Worm (Caenorhabditis elegans) whole organism, L1 larva: ENCODE measurements around the gene vab-19.

Source experiments
- aly-2 ChIP-seq: fragments of 150-350 bp; optimal IDR thresholded peaks from 2 replicates; lab custom pipeline; 2014; ENCODE audit warnings: missing biosample characterization, missing genetic modification characterization
- ama-1 ChIP-seq: fragments of 150-350 bp; optimal IDR thresholded peaks from 2 replicates; lab custom pipeline; 2014
- lin-13 ChIP-seq: fragments of 150-350 bp; optimal IDR thresholded peaks from 2 replicates; lab custom pipeline; 2014; ENCODE audit warnings: missing biosample characterization, missing genetic modification reagents, missing genetic modification characterization
- lin-35 ChIP-seq, 2 experiments: fragments of 150-350 bp; optimal IDR thresholded peaks; 2 replicates each; lab custom pipeline; 2014; ENCODE audit warnings: missing biosample characterization in 2 of 2, missing genetic modification characterization in 2 of 2, missing genetic modification reagents in 2 of 2
- lsy-2 ChIP-seq, 2 experiments: fragments of 150-350 bp; optimal IDR thresholded peaks; 2 replicates each; lab custom pipeline; 2014; ENCODE audit warnings: missing biosample characterization in 2 of 2, missing genetic modification characterization in 2 of 2
- mef-2 ChIP-seq: fragments of 150-350 bp; optimal IDR thresholded peaks from 2 replicates; lab custom pipeline; 2014; ENCODE audit warnings: missing biosample characterization, missing genetic modification characterization
- nhr-28 ChIP-seq: fragments of 150-350 bp; optimal IDR thresholded peaks from 2 replicates; lab custom pipeline; 2014; ENCODE audit warnings: missing biosample characterization, missing genetic modification characterization
- nhr-84 ChIP-seq: sonication (generic microtip); optimal IDR thresholded peaks from 2 replicates; lab custom pipeline; 2017; ENCODE audit warnings: missing biosample characterization, missing genetic modification characterization
- pqm-1 ChIP-seq: sonication (generic microtip); optimal IDR thresholded peaks from 3 replicates; lab custom pipeline; 2017; ENCODE audit warnings: missing biosample characterization, missing genetic modification characterization
- snpc-4 ChIP-seq: fragments of 150-350 bp; optimal IDR thresholded peaks from 2 replicates; lab custom pipeline; 2014; ENCODE audit warnings: missing biosample characterization, missing genetic modification characterization
- sptf-1 ChIP-seq: fragments of 150-350 bp; optimal IDR thresholded peaks from 2 replicates; lab custom pipeline; 2014; ENCODE audit warnings: missing biosample characterization, missing genetic modification characterization
- unc-30 ChIP-seq: sonication (generic microtip); optimal IDR thresholded peaks from 2 replicates; lab custom pipeline; 2017; ENCODE audit warnings: missing biosample characterization, missing genetic modification characterization
- zag-1 ChIP-seq: fragments of 150-350 bp; optimal IDR thresholded peaks from 2 replicates; lab custom pipeline; 2014; ENCODE audit warnings: missing biosample characterization, missing genetic modification characterization
- ztf-11 ChIP-seq, 2 experiments: sonication (generic microtip); optimal IDR thresholded peaks; 2 replicates each; lab custom pipeline; 2016 to 2017; ENCODE audit warnings: missing genetic modification characterization in 2 of 2, missing biosample characterization in 1 of 2, missing compliant biosample characterization in 1 of 2

DNA sequence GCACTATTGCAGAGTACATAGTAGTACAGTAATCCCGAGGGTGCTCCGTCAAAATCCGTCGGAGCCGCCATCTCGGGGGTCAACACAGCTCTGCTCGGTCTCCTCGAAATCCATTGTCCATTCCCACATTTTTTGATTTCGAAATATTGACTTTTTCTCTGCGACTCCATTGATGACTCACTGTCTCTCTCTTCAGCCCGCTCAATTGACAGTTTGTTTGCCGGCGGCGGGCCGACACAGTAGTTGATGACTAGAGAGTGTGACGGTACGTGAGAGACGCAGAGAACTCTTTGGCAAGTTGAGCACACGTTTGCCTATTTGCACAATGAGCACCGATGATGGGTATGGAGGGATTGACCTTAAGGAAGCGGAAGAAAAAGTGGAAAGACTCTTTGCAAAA lies 11.7 kb downstream of the vab-19 start:
- TF ChIP-seq zag-1 = no peak
- TF ChIP-seq lin-13 (GFP tag; lab: Kevin White, UChicago) = no peak
- no peak for TF ChIP-seq nhr-28 (tag; lab: Kevin White, UChicago)
- no peak for TF ChIP-seq mef-2
- no peak for TF ChIP-seq ama-1 (lab: Kevin White, UChicago)
- no peak for TF ChIP-seq nhr-84 (tag; lab: Kevin White, UChicago)
- TF ChIP-seq aly-2 (tag; lab: Kevin White, UChicago) = no peak
- TF ChIP-seq pqm-1 (tag; lab: Kevin White, UChicago) = no peak
- no peak for TF ChIP-seq unc-30 (tag; lab: Kevin White, UChicago)
- TF ChIP-seq ztf-11 (tag; optimal IDR thresholded peaks at IDR 0.05; lab: Kevin White, UChicago) = no peak
- TF ChIP-seq sptf-1 (tag; lab: Kevin White, UChicago) = no peak
- TF ChIP-seq lsy-2 (tag; optimal IDR thresholded peaks at IDR 0.05; lab: Kevin White, UChicago) = peak in 1 of 2 experiments; percentile 64
- TF ChIP-seq snpc-4 (tag; lab: Kevin White, UChicago) = peak; percentile 10
- TF ChIP-seq lin-35 (GFP tag; optimal IDR thresholded peaks at IDR 0.05; lab: Kevin White, UChicago) = peak in 1 of 2 experiments; percentile 33
